Worm (Caenorhabditis elegans) whole organism, young adult: ENCODE measurements around the gene K04C2.8.

Source experiments
- B0336.3 ChIP-seq: fragments of 200-800 bp; sonication (Bioruptor generic); IDR thresholded peaks from 2 replicates; pipeline ENCODE4 v1.3.6; 2022; ENCODE audit warnings: missing genetic modification characterization, missing compliant biosample characterization
- C06A6.2 ChIP-seq: fragments of 200-800 bp; sonication (Bioruptor generic); conservative IDR thresholded peaks from 2 replicates; pipeline ENCODE4 v1.3.6; 2022; ENCODE audit warnings: missing genetic modification characterization, missing compliant biosample characterization
- C17E4.6 ChIP-seq: fragments of 200-800 bp; sonication (Bioruptor generic); IDR thresholded peaks from 2 replicates; pipeline ENCODE4 v1.3.6; 2022; ENCODE audit warnings: missing genetic modification reagents, missing genetic modification characterization, missing compliant biosample characterization
- D2030.7 ChIP-seq: fragments of 200-800 bp; sonication (Bioruptor generic); IDR thresholded peaks from 2 replicates; pipeline ENCODE4 v1.3.6; 2022; ENCODE audit warnings: missing genetic modification reagents, missing genetic modification characterization, missing compliant biosample characterization
- F23B12.7 ChIP-seq: sonication (generic microtip); optimal IDR thresholded peaks from 2 replicates; lab custom pipeline; 2017; ENCODE audit warnings: missing genetic modification characterization, mild to moderate bottlenecking, missing compliant biosample characterization, antibody characterized with exemption, moderate library complexity; ENCODE audit not compliant: insufficient read depth
- F37B4.10 ChIP-seq: fragments of 200-800 bp; sonication (Bioruptor generic); IDR thresholded peaks from 2 replicates; pipeline ENCODE4 v1.3.6; 2022; ENCODE audit warnings: missing genetic modification characterization, missing compliant biosample characterization
- F52B5.7 ChIP-seq: sonication (generic microtip); optimal IDR thresholded peaks from 2 replicates; lab custom pipeline; 2016; ENCODE audit warnings: mild to moderate bottlenecking, missing genetic modification characterization, missing compliant biosample characterization
- F57A8.1 ChIP-seq: fragments of 200-800 bp; sonication (Bioruptor generic); optimal IDR thresholded peaks from 2 replicates; lab custom pipeline; 2018; ENCODE audit warnings: mild to moderate bottlenecking, missing genetic modification characterization, moderate library complexity, missing compliant biosample characterization
- F57C9.4 ChIP-seq: sonication (generic microtip); optimal IDR thresholded peaks from 2 replicates; lab custom pipeline; 2017; ENCODE audit warnings: mild to moderate bottlenecking, missing genetic modification characterization, missing compliant biosample characterization
- K11D2.4 ChIP-seq: fragments of 200-800 bp; sonication (Bioruptor generic); IDR thresholded peaks from 2 replicates; pipeline ENCODE4 v1.3.6; 2022; ENCODE audit warnings: missing genetic modification reagents, missing genetic modification characterization, missing compliant biosample characterization
- K12H6.12 ChIP-seq: fragments of 200-800 bp; sonication (Bioruptor generic); optimal IDR thresholded peaks from 2 replicates; lab custom pipeline; 2018; ENCODE audit warnings: mild to moderate bottlenecking, missing genetic modification characterization, missing compliant biosample characterization
- Y53G8AR.9 ChIP-seq: fragments of 200-800 bp; sonication (Bioruptor generic); conservative IDR thresholded peaks from 2 replicates; pipeline ENCODE4 v1.3.6; 2022; ENCODE audit warnings: missing genetic modification reagents, missing genetic modification characterization, missing compliant biosample characterization
- Y56A3A.18 ChIP-seq: fragments of 200-800 bp; sonication (Bioruptor generic); IDR thresholded peaks from 2 replicates; pipeline ENCODE4 v1.3.6; 2022; ENCODE audit warnings: missing genetic modification reagents, missing genetic modification characterization, missing compliant biosample characterization
- Y79H2A.3 ChIP-seq: fragments of 200-800 bp; sonication (Bioruptor generic); conservative IDR thresholded peaks from 2 replicates; pipeline ENCODE4 v1.3.6; 2022; ENCODE audit warnings: missing genetic modification reagents, missing genetic modification characterization, missing compliant biosample characterization
- Y95B8A.8 ChIP-seq: fragments of 200-800 bp; sonication (Bioruptor generic); IDR thresholded peaks from 2 replicates; pipeline ENCODE4 v1.3.6; 2022; ENCODE audit warnings: missing genetic modification reagents, missing genetic modification characterization, missing compliant biosample characterization
- ZK185.1 ChIP-seq: sonication (generic microtip); optimal IDR thresholded peaks from 2 replicates; lab custom pipeline; 2016; ENCODE audit warnings: mild to moderate bottlenecking, missing genetic modification characterization, missing compliant biosample characterization; ENCODE audit not compliant: poor library complexity, severe bottlenecking
- ama-1 ChIP-seq, 3 experiments: fragments of 150-350 bp in 1 of 3; sonication (generic microtip) in 2 of 3; optimal IDR thresholded peaks; 2 replicates each; lab custom pipeline; 2014 to 2018; ENCODE audit warnings: missing biosample characterization in 2 of 3, missing genetic modification characterization in 2 of 3, missing genetic modification reagents in 2 of 3
- aptf-2 ChIP-seq: fragments of 200-800 bp; sonication (Bioruptor generic); conservative IDR thresholded peaks from 2 replicates; pipeline ENCODE4 v1.3.6; 2022; ENCODE audit warnings: missing genetic modification reagents, missing genetic modification characterization, missing compliant biosample characterization
- aptf-3 ChIP-seq: fragments of 200-800 bp; sonication (Bioruptor generic); IDR thresholded peaks from 2 replicates; pipeline ENCODE4 v1.3.6; 2022; ENCODE audit warnings: missing genetic modification characterization, missing compliant biosample characterization
- attf-3 ChIP-seq: fragments of 200-800 bp; sonication (Bioruptor generic); conservative IDR thresholded peaks from 2 replicates; pipeline ENCODE4 v1.3.6; 2022; ENCODE audit warnings: missing genetic modification reagents, missing genetic modification characterization, missing compliant biosample characterization
- bed-1 ChIP-seq: fragments of 200-800 bp; sonication (Bioruptor generic); IDR thresholded peaks from 2 replicates; pipeline ENCODE4 v1.3.6; 2022; ENCODE audit warnings: missing genetic modification reagents, missing genetic modification characterization, missing compliant biosample characterization
- ccch-3 ChIP-seq: fragments of 200-800 bp; sonication (Bioruptor generic); optimal IDR thresholded peaks from 2 replicates; lab custom pipeline; 2018; ENCODE audit warnings: mild to moderate bottlenecking, missing genetic modification characterization, missing compliant biosample characterization
- ceh-40 ChIP-seq: fragments of 200-800 bp; sonication (Bioruptor generic); IDR thresholded peaks from 2 replicates; pipeline ENCODE4 v1.3.6; 2022; ENCODE audit warnings: missing genetic modification characterization, missing compliant biosample characterization
- ceh-58 ChIP-seq: fragments of 200-800 bp; sonication (Bioruptor generic); IDR thresholded peaks from 2 replicates; pipeline ENCODE4 v1.3.6; 2022; ENCODE audit warnings: missing genetic modification characterization, missing compliant biosample characterization
- dox-1 ChIP-seq: fragments of 200-800 bp; sonication (Bioruptor generic); IDR thresholded peaks from 2 replicates; pipeline ENCODE4 v1.3.6; 2022; ENCODE audit warnings: missing genetic modification reagents, missing genetic modification characterization, missing compliant biosample characterization
- efl-1 ChIP-seq: fragments of 150-350 bp; optimal IDR thresholded peaks from 2 replicates; lab custom pipeline; 2014; ENCODE audit warnings: missing biosample characterization, missing genetic modification reagents, missing genetic modification characterization
- gei-17 ChIP-seq: fragments of 200-800 bp; sonication (Bioruptor generic); optimal IDR thresholded peaks from 2 replicates; lab custom pipeline; 2018; ENCODE audit warnings: mild to moderate bottlenecking, missing genetic modification characterization, missing compliant biosample characterization
- him-1 ChIP-seq: sonication (generic microtip); optimal IDR thresholded peaks from 2 replicates; lab custom pipeline; 2016; ENCODE audit warnings: missing genotype, missing genetic modification reagents, missing genetic modification characterization, missing compliant biosample characterization
- hmg-1.2 ChIP-seq: fragments of 200-800 bp; sonication (Bioruptor generic); IDR thresholded peaks from 2 replicates; pipeline ENCODE4 v1.3.6; 2022; ENCODE audit warnings: missing genetic modification reagents, missing genetic modification characterization, missing compliant biosample characterization
- hmg-20 ChIP-seq: fragments of 200-800 bp; sonication (Bioruptor generic); IDR thresholded peaks from 2 replicates; pipeline ENCODE4 v1.3.6; 2022; ENCODE audit warnings: missing genetic modification reagents, missing genetic modification characterization, missing compliant biosample characterization
- hrde-1 ChIP-seq: sonication (generic microtip); optimal IDR thresholded peaks from 2 replicates; lab custom pipeline; 2016; ENCODE audit warnings: missing genetic modification characterization, mild to moderate bottlenecking, missing compliant biosample characterization, moderate library complexity, missing genotype, missing genetic modification reagents, borderline replicate concordance
- let-526 ChIP-seq: fragments of 200-800 bp; sonication (Bioruptor generic); IDR thresholded peaks from 2 replicates; pipeline ENCODE4 v1.3.6; 2022; ENCODE audit warnings: missing genetic modification reagents, missing genetic modification characterization, missing compliant biosample characterization
- lin-40 ChIP-seq: sonication (generic microtip); optimal IDR thresholded peaks from 2 replicates; lab custom pipeline; 2016; ENCODE audit warnings: missing genetic modification characterization, mild to moderate bottlenecking, missing compliant biosample characterization, missing genotype, missing genetic modification reagents
- lsl-1 ChIP-seq: fragments of 200-800 bp; sonication (Bioruptor generic); optimal IDR thresholded peaks from 2 replicates; lab custom pipeline; 2018; ENCODE audit warnings: mild to moderate bottlenecking, missing genetic modification characterization, moderate library complexity, missing compliant biosample characterization
- lsy-27 ChIP-seq: sonication (generic microtip); optimal IDR thresholded peaks from 2 replicates; lab custom pipeline; 2017; ENCODE audit warnings: missing genetic modification characterization, mild to moderate bottlenecking, missing compliant biosample characterization, antibody characterized with exemption, missing genotype, borderline replicate concordance; ENCODE audit not compliant: insufficient read depth
- madf-6 ChIP-seq: fragments of 200-800 bp; sonication (Bioruptor generic); IDR thresholded peaks from 2 replicates; pipeline ENCODE4 v1.3.6; 2022; ENCODE audit warnings: missing genetic modification reagents, missing genetic modification characterization, missing compliant biosample characterization
- mel-28 ChIP-seq: sonication (generic microtip); optimal IDR thresholded peaks from 2 replicates; lab custom pipeline; 2016; ENCODE audit warnings: borderline replicate concordance, mild to moderate bottlenecking, missing genetic modification characterization, missing compliant biosample characterization
- nfya-2 ChIP-seq: fragments of 200-800 bp; sonication (Bioruptor generic); IDR thresholded peaks from 2 replicates; pipeline ENCODE4 v1.3.6; 2022; ENCODE audit warnings: missing genetic modification reagents, missing genetic modification characterization, missing compliant biosample characterization
- nhr-120 ChIP-seq: fragments of 200-800 bp; sonication (Bioruptor generic); IDR thresholded peaks from 2 replicates; pipeline ENCODE4 v1.3.6; 2022; ENCODE audit warnings: missing genetic modification characterization, missing compliant biosample characterization
- nhr-179 ChIP-seq: sonication (generic microtip); optimal IDR thresholded peaks from 2 replicates; lab custom pipeline; 2016; ENCODE audit warnings: mild to moderate bottlenecking, missing genetic modification characterization, missing compliant biosample characterization
- nhr-90 ChIP-seq: sonication (generic microtip); optimal IDR thresholded peaks from 2 replicates; lab custom pipeline; 2016; ENCODE audit warnings: missing genotype, mild to moderate bottlenecking, missing genetic modification characterization, missing compliant biosample characterization
- rec-8 ChIP-seq, 2 experiments: sonication (generic microtip); optimal IDR thresholded peaks; 2 replicates each; lab custom pipeline; 2016; ENCODE audit warnings: mild to moderate bottlenecking in 2 of 2, missing genetic modification characterization in 2 of 2, missing genetic modification reagents in 2 of 2, missing genotype in 2 of 2, missing biosample characterization in 1 of 2, missing compliant biosample characterization in 1 of 2, moderate library complexity in 1 of 2
- somi-1 ChIP-seq: fragments of 200-800 bp; sonication (Bioruptor generic); optimal IDR thresholded peaks from 2 replicates; lab custom pipeline; 2018; ENCODE audit warnings: mild to moderate bottlenecking, missing genetic modification characterization, missing compliant biosample characterization
- ztf-25 ChIP-seq: fragments of 200-800 bp; sonication (Bioruptor generic); IDR thresholded peaks from 2 replicates; pipeline ENCODE4 v1.3.6; 2022; ENCODE audit warnings: missing genetic modification reagents, missing genetic modification characterization, missing compliant biosample characterization
- ztf-26 ChIP-seq: sonication (generic microtip); optimal IDR thresholded peaks from 2 replicates; lab custom pipeline; 2017; ENCODE audit warnings: missing genetic modification characterization, missing compliant biosample characterization
- ztf-28 ChIP-seq: fragments of 200-800 bp; sonication (Bioruptor generic); IDR thresholded peaks from 2 replicates; pipeline ENCODE4 v1.3.6; 2022; ENCODE audit warnings: missing genetic modification reagents, missing genetic modification characterization, missing compliant biosample characterization
- ztf-3 ChIP-seq: fragments of 200-800 bp; sonication (Bioruptor generic); optimal IDR thresholded peaks from 2 replicates; lab custom pipeline; 2018; ENCODE audit warnings: mild to moderate bottlenecking, missing genetic modification characterization, missing compliant biosample characterization
- ztf-6 ChIP-seq: fragments of 200-800 bp; sonication (Bioruptor generic); IDR thresholded peaks from 2 replicates; pipeline ENCODE4 v1.3.6; 2022; ENCODE audit warnings: missing genetic modification reagents, missing genetic modification characterization, missing compliant biosample characterization

The K04C2.8 gene

DNA sequence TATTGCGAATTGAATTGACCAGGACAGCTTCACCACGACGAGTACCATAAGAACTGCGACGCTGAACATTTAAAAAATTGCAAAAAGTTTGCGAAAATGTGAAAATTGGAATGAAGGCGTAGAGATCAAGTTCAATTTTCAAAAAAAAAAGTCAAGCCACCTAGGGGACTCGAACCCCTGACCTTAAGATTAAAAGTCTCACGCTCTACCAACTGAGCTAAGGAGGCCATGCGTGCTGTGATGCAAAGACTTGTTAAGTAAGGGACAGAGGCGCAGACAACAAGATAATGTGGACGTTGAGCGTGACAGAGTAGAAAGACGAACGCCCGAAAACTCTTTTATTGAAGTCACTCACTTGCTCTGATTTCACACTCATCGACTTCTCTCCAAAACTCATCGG is 17.5 kb downstream of the K04C2.8 start (continued):
- TF ChIP-seq ZK185.1 (tag; lab: Kevin White, UChicago) (peak; percentile 75), hmg-1.2 (peak; percentile 85), K12H6.12 (tag; lab: Kevin White, UChicago) (peak; percentile 53), nhr-90 (tag; lab: Kevin White, UChicago) (peak; percentile 86), Y53G8AR.9 (GFP tag; lab: Robert Waterston, UW) (peak; percentile 62; the same call in 1 of the 2 replicates), attf-3 (GFP tag; lab: Robert Waterston, UW) (peak; percentile 64), somi-1 (GFP tag; lab: Kevin White, UChicago) (peak; percentile 26), him-1 (tag; lab: Kevin White, UChicago) (peak; percentile 43), nhr-120 (GFP tag; lab: Robert Waterston, UW) (0 out of 2 replicates have a peak, but pooled peaks have one; percentile 40), Y79H2A.3 (peak; percentile 72; the same call in 1 of the 2 replicates), let-526 (peak; percentile 71; the same call in 1 of the 2 replicates), dox-1 (GFP tag; lab: Robert Waterston, UW) (no peak; the same call in 1 of the 2 replicates), madf-6 (GFP tag; lab: Robert Waterston, UW) (no peak), ztf-6 (GFP tag; lab: Robert Waterston, UW) (no peak), ceh-58 (GFP tag; lab: Robert Waterston, UW) (no peak), nfya-2 (GFP tag; lab: Robert Waterston, UW) (no peak), Y95B8A.8 (0 out of 2 replicates have a peak, but pooled peaks have one; percentile 63), ztf-26 (tag; lab: Kevin White, UChicago) (peak; percentile 41), F37B4.10 (GFP tag; lab: Robert Waterston, UW) (0 out of 2 replicates have a peak, but pooled peaks have one; percentile 62), C17E4.6 (no peak), mel-28 (tag; lab: Kevin White, UChicago) (no peak), lsl-1 (GFP tag; lab: Kevin White, UChicago) (peak; percentile 39), hmg-20 (GFP tag; lab: Robert Waterston, UW) (peak; percentile 70; the same call in 1 of the 2 replicates), F23B12.7 (tag; lab: Kevin White, UChicago) (peak; percentile 92), F57C9.4 (tag; lab: Kevin White, UChicago) (no peak), C06A6.2 (GFP tag; lab: Robert Waterston, UW) (peak; percentile 62), nhr-179 (tag; lab: Kevin White, UChicago) (no peak), F52B5.7 (tag; lab: Kevin White, UChicago) (peak; percentile 66), ccch-3 (no peak), hrde-1 (tag; lab: Kevin White, UChicago) (peak; percentile 85), lin-40 (tag; lab: Kevin White, UChicago) (peak; percentile 21), ztf-25 (GFP tag; lab: Robert Waterston, UW) (peak; percentile 93), F57A8.1 (GFP tag; lab: Kevin White, UChicago) (no peak), Y56A3A.18 (GFP tag; lab: Robert Waterston, UW) (peak; percentile 92), gei-17 (GFP tag; lab: Kevin White, UChicago) (no peak), lsy-27 (peak; percentile 64)

DNA sequence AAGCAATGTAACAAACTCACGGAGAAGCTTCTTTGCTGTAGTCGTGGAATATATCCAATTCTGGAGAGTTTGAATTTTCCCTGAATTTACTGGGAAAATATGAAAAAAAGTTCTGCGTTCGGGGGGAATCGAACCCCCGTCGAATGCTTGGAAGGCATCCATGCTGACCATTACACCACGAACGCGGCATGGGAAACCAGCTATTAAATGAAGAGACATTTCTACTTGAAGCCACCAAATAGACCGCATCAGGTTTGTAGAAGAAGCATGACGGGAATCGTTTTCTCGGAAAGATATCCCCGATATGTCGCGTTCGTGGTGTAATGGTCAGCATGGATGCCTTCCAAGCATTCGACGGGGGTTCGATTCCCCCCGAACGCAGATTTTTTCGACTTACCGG is 18.4 kb downstream of the K04C2.8 start:
- no peak for TF ChIP-seq ccch-3
- TF ChIP-seq aptf-2, result no peak
- no peak for TF ChIP-seq efl-1
- TF ChIP-seq ztf-3, result no peak
- TF ChIP-seq aptf-3 (GFP tag; lab: Robert Waterston, UW), result no peak
- TF ChIP-seq B0336.3, result no peak
- peak; percentile 13 for TF ChIP-seq K12H6.12 (tag; lab: Kevin White, UChicago)
- TF ChIP-seq ztf-28, result no peak
- TF ChIP-seq F57A8.1 (GFP tag; lab: Kevin White, UChicago), result no peak
- no peak for TF ChIP-seq ama-1 (optimal IDR thresholded peaks at IDR 0.05; lab: Kevin White, UChicago)
- peak in 1 of 2 experiments; percentile 48 for TF ChIP-seq ama-1 (GFP tag; optimal IDR thresholded peaks at IDR 0.05; lab: Kevin White, UChicago)
- no peak for TF ChIP-seq ceh-40 (GFP tag; lab: Robert Waterston, UW)
- TF ChIP-seq rec-8 (tag; optimal IDR thresholded peaks at IDR 0.05; lab: Kevin White, UChicago), result peak in 1 of 2 experiments; percentile 43
- 0 out of 2 replicates have a peak, but pooled peaks have one; percentile 22 for TF ChIP-seq D2030.7
- no peak for TF ChIP-seq bed-1 (GFP tag; lab: Robert Waterston, UW)
- TF ChIP-seq K11D2.4 (GFP tag; lab: Robert Waterston, UW), result no peak
